Fruit fly (Drosophila melanogaster) whole organism, prepupa: ENCODE results near the gene CG46426.

Experiments
- CG1621 ChIP-seq: fragments of 200-800 bp; sonication (Bioruptor generic); optimal IDR thresholded peaks from 3 replicates; lab custom pipeline; 2018; ENCODE audit warnings: missing biosample characterization, mild to moderate bottlenecking, missing genetic modification characterization
- CG16779 ChIP-seq: fragments of 200-800 bp; sonication (Bioruptor generic); optimal IDR thresholded peaks from 3 replicates; lab custom pipeline; 2017; ENCODE audit warnings: missing biosample characterization, mild to moderate bottlenecking, missing genetic modification characterization
- OdsH ChIP-seq: fragments of 200-800 bp; sonication (Bioruptor generic); optimal IDR thresholded peaks from 3 replicates; lab custom pipeline; 2016; ENCODE audit warnings: missing biosample characterization, missing genetic modification characterization
- Sox14 ChIP-seq: fragments of 200-800 bp; sonication (Bioruptor generic); optimal IDR thresholded peaks from 3 replicates; lab custom pipeline; 2016; ENCODE audit warnings: missing biosample characterization, missing genetic modification characterization
- lz ChIP-seq: fragments of 200-800 bp; sonication (Bioruptor generic); optimal IDR thresholded peaks from 3 replicates; lab custom pipeline; 2016; ENCODE audit warnings: missing biosample characterization, missing genetic modification characterization

- TF ChIP-seq CG16779 (tag; lab: Kevin White, UChicago) (no peak), lz (GFP tag; lab: Kevin White, UChicago) (no peak), CG1621 (no peak), OdsH (GFP tag; lab: Kevin White, UChicago) (no peak), Sox14 (GFP tag; lab: Kevin White, UChicago) (no peak)
These were observed 48.6 kb upstream of the CG46426 start, which contains the start of gene CG14937 for dm6 chr2L:11793986-11794385.
